Fruit fly (Drosophila melanogaster): ENCODE data around the gene Gmppb.

- TF ChIP-seq CG9139 (GFP tag; optimal IDR thresholded peaks at IDR 0.05) (no peak), CG31627 (GFP tag; optimal IDR thresholded peaks at IDR 0.05) (no peak), Eip93F (GFP tag; optimal IDR thresholded peaks at IDR 0.05) (no peak), CG34406 (GFP tag; optimal IDR thresholded peaks at IDR 0.05) (no peak), dac (GFP tag; optimal IDR thresholded peaks at IDR 0.05) (no peak), Ets21C (GFP tag; optimal IDR thresholded peaks at IDR 0.05) (no peak), topi (GFP tag; optimal IDR thresholded peaks at IDR 0.05) (no peak)
These were observed 6.2 kb upstream of the Gmppb start for dm6 chr3R:4804828-4805707.
